Worm (Caenorhabditis elegans) whole organism, L2 larva: ENCODE results near the gene srh-30.

Experiments used
- C34F6.9 ChIP-seq: fragments of 150-350 bp; optimal IDR thresholded peaks from 2 replicates; lab custom pipeline; 2014; ENCODE audit warnings: missing biosample characterization, missing genetic modification characterization
- F13H6.1 ChIP-seq: sonication (generic microtip); optimal IDR thresholded peaks from 2 replicates; lab custom pipeline; 2016; ENCODE audit warnings: missing genetic modification characterization, missing compliant biosample characterization
- R02D3.7 ChIP-seq: fragments of 150-350 bp; optimal IDR thresholded peaks from 2 replicates; lab custom pipeline; 2014; ENCODE audit warnings: missing biosample characterization, missing genetic modification characterization
- ZK546.5 ChIP-seq: sonication (generic microtip); optimal IDR thresholded peaks from 2 replicates; lab custom pipeline; 2017; ENCODE audit warnings: missing biosample characterization, missing genetic modification characterization
- aly-2 ChIP-seq: fragments of 150-350 bp; optimal IDR thresholded peaks from 2 replicates; lab custom pipeline; 2014; ENCODE audit warnings: missing biosample characterization, missing genetic modification characterization
- ama-1 ChIP-seq: fragments of 150-350 bp; optimal IDR thresholded peaks from 2 replicates; lab custom pipeline; 2018; ENCODE audit warnings: inconsistent platforms
- blmp-1 ChIP-seq: sonication (generic microtip); optimal IDR thresholded peaks from 2 replicates; lab custom pipeline; 2017; ENCODE audit warnings: missing genetic modification characterization, mild to moderate bottlenecking, missing compliant biosample characterization, antibody characterized with exemption, moderate library complexity; ENCODE audit not compliant: insufficient read depth
- ceh-82 ChIP-seq: fragments of 150-350 bp; optimal IDR thresholded peaks from 2 replicates; lab custom pipeline; 2014; ENCODE audit warnings: missing biosample characterization, missing genetic modification characterization
- crh-2 ChIP-seq: sonication (generic microtip); optimal IDR thresholded peaks from 2 replicates; lab custom pipeline; 2017; ENCODE audit warnings: missing biosample characterization, missing genetic modification characterization
- egl-27 ChIP-seq: sonication (generic microtip); optimal IDR thresholded peaks from 3 replicates; lab custom pipeline; 2017; ENCODE audit warnings: missing biosample characterization, missing genetic modification reagents, missing genetic modification characterization
- elt-1 ChIP-seq: fragments of 150-350 bp; optimal IDR thresholded peaks from 2 replicates; lab custom pipeline; 2014; ENCODE audit warnings: missing biosample characterization, missing genetic modification characterization
- elt-3 ChIP-seq: sonication (generic microtip); optimal IDR thresholded peaks from 2 replicates; lab custom pipeline; 2017; ENCODE audit warnings: missing biosample characterization, missing genetic modification characterization
- fos-1 ChIP-seq: fragments of 150-350 bp; optimal IDR thresholded peaks from 2 replicates; lab custom pipeline; 2014; ENCODE audit warnings: missing biosample characterization, missing genetic modification characterization
- gmeb-1 ChIP-seq: fragments of 150-350 bp; optimal IDR thresholded peaks from 2 replicates; lab custom pipeline; 2014; ENCODE audit warnings: missing biosample characterization, missing genetic modification characterization
- lin-13 ChIP-seq: fragments of 150-350 bp; optimal IDR thresholded peaks from 2 replicates; lab custom pipeline; 2014; ENCODE audit warnings: missing biosample characterization, missing genetic modification reagents, missing genetic modification characterization
- lin-39 ChIP-seq: fragments of 150-350 bp; optimal IDR thresholded peaks from 2 replicates; lab custom pipeline; 2014; ENCODE audit warnings: missing biosample characterization, missing genetic modification reagents, missing genetic modification characterization
- lsy-2 ChIP-seq, 2 experiments: fragments of 150-350 bp in 1 of 2; sonication (generic microtip) in 1 of 2; optimal IDR thresholded peaks; 2 replicates each; lab custom pipeline; 2014 to 2017; ENCODE audit warnings: missing biosample characterization in 2 of 2, missing genetic modification characterization in 2 of 2
- mab-5 ChIP-seq: fragments of 150-350 bp; optimal IDR thresholded peaks from 2 replicates; lab custom pipeline; 2014; ENCODE audit warnings: missing biosample characterization, missing genetic modification characterization
- mbf-1 ChIP-seq: sonication (generic microtip); optimal IDR thresholded peaks from 2 replicates; lab custom pipeline; 2017; ENCODE audit warnings: missing biosample characterization, missing genetic modification characterization
- mdl-1 ChIP-seq, 2 experiments: fragments of 150-350 bp in 1 of 2; sonication (generic microtip) in 1 of 2; optimal IDR thresholded peaks; 2 replicates each; lab custom pipeline; 2017; ENCODE audit warnings: missing biosample characterization in 2 of 2, missing genetic modification characterization in 2 of 2
- nhr-10 ChIP-seq: sonication (generic microtip); optimal IDR thresholded peaks from 2 replicates; lab custom pipeline; 2017; ENCODE audit warnings: missing biosample characterization, missing genetic modification characterization
- nhr-11 ChIP-seq: fragments of 150-350 bp; optimal IDR thresholded peaks from 2 replicates; lab custom pipeline; 2014; ENCODE audit warnings: missing biosample characterization, missing genetic modification characterization
- nhr-12 ChIP-seq: fragments of 150-350 bp; optimal IDR thresholded peaks from 2 replicates; lab custom pipeline; 2014; ENCODE audit warnings: missing biosample characterization, missing genetic modification characterization
- nhr-129 ChIP-seq: fragments of 150-350 bp; optimal IDR thresholded peaks from 2 replicates; lab custom pipeline; 2014; ENCODE audit warnings: missing biosample characterization, missing genetic modification characterization
- nhr-21 ChIP-seq: fragments of 150-350 bp; optimal IDR thresholded peaks from 2 replicates; lab custom pipeline; 2014; ENCODE audit warnings: missing biosample characterization, missing genetic modification characterization
- nhr-237 ChIP-seq: fragments of 150-350 bp; optimal IDR thresholded peaks from 2 replicates; lab custom pipeline; 2014; ENCODE audit warnings: missing biosample characterization, missing genetic modification characterization
- nhr-25 ChIP-seq: fragments of 150-350 bp; sonication (generic microtip); optimal IDR thresholded peaks from 3 replicates; lab custom pipeline; 2014; ENCODE audit warnings: missing biosample characterization, missing genetic modification characterization
- nhr-6 ChIP-seq: fragments of 150-350 bp; optimal IDR thresholded peaks from 2 replicates; lab custom pipeline; 2014; ENCODE audit warnings: missing biosample characterization, missing genetic modification characterization
- nhr-77 ChIP-seq: fragments of 150-350 bp; optimal IDR thresholded peaks from 2 replicates; lab custom pipeline; 2014; ENCODE audit warnings: missing biosample characterization, missing genetic modification characterization
- skn-1 ChIP-seq: sonication (generic microtip); optimal IDR thresholded peaks from 2 replicates; lab custom pipeline; 2017; ENCODE audit warnings: missing biosample characterization, missing genetic modification characterization
- sma-3 ChIP-seq: sonication (generic microtip); optimal IDR thresholded peaks from 2 replicates; lab custom pipeline; 2016; ENCODE audit warnings: missing genetic modification reagents, missing genetic modification characterization, missing compliant biosample characterization
- sma-9 ChIP-seq, 2 experiments: fragments of 150-350 bp in 1 of 2; sonication (generic microtip) in 1 of 2; optimal IDR thresholded peaks; 2 replicates each; lab custom pipeline; 2014 to 2016; ENCODE audit warnings: missing genetic modification characterization in 2 of 2, mild to moderate bottlenecking in 1 of 2, missing biosample characterization in 1 of 2, missing compliant biosample characterization in 1 of 2, missing genetic modification reagents in 1 of 2, moderate library complexity in 1 of 2
- snpc-4 ChIP-seq: fragments of 150-350 bp; optimal IDR thresholded peaks from 2 replicates; lab custom pipeline; 2014; ENCODE audit warnings: missing biosample characterization, missing genetic modification characterization
- unc-55 ChIP-seq: fragments of 150-350 bp; sonication (generic microtip); optimal IDR thresholded peaks from 3 replicates; lab custom pipeline; 2014; ENCODE audit warnings: missing biosample characterization, missing genetic modification reagents, missing genetic modification characterization
- unc-62 ChIP-seq: fragments of 150-350 bp; optimal IDR thresholded peaks from 2 replicates; lab custom pipeline; 2014; ENCODE audit warnings: missing biosample characterization, missing genetic modification reagents, missing genetic modification characterization
- zag-1 ChIP-seq: fragments of 150-350 bp; optimal IDR thresholded peaks from 2 replicates; lab custom pipeline; 2014; ENCODE audit warnings: missing biosample characterization, missing genetic modification characterization
- ztf-1 ChIP-seq: fragments of 200-800 bp; sonication (Bioruptor generic); conservative IDR thresholded peaks from 2 replicates; pipeline ENCODE4 v1.3.6; 2022; ENCODE audit warnings: missing genetic modification characterization, missing compliant biosample characterization
- ztf-11 ChIP-seq: sonication (generic microtip); optimal IDR thresholded peaks from 2 replicates; lab custom pipeline; 2017; ENCODE audit warnings: missing biosample characterization, missing genetic modification characterization
- ztf-4 ChIP-seq: fragments of 150-350 bp; optimal IDR thresholded peaks from 2 replicates; lab custom pipeline; 2014; ENCODE audit warnings: missing biosample characterization, missing genetic modification characterization

The srh-30 gene

ce11 chrV:6783044-6783625 lies 11.6 kb upstream of the srh-30 start:
- TF ChIP-seq lsy-2 (tag; optimal IDR thresholded peaks at IDR 0.05; lab: Kevin White, UChicago) (no peak), mab-5 (tag; lab: Kevin White, UChicago) (no peak), blmp-1 (no peak), ceh-82 (tag; lab: Kevin White, UChicago) (no peak), ama-1 (no peak), mbf-1 (tag; lab: Kevin White, UChicago) (no peak), zag-1 (tag; lab: Kevin White, UChicago) (no peak), R02D3.7 (tag; lab: Kevin White, UChicago) (no peak), ztf-4 (tag; lab: Kevin White, UChicago) (no peak), unc-55 (no peak), mdl-1 (tag; optimal IDR thresholded peaks at IDR 0.05; lab: Kevin White, UChicago) (no peak), F13H6.1 (tag; lab: Kevin White, UChicago) (no peak), skn-1 (tag; lab: Kevin White, UChicago) (no peak)

DNA sequence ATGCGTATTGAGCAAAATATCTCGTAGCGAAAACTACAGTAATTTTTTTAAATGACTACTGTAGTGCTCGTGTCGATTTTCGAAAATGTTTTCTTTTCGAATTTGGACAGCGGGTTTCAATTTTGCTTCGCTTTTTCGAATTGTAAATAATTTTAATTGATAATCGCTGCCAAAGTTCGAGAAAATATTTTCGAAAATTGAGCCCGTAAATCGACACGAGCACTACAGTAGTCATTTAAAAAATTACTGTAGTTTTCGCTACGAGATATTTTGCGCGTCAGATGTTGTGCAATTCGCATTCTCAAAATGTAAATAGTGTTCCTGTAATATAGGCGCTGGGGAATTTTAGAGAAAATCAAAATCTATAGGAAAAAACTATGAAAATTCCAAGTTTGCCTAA lies 10.7 kb upstream of the srh-30 start:
- no peak for TF ChIP-seq C34F6.9 (tag; lab: Kevin White, UChicago)
- no peak for TF ChIP-seq sma-3 (GFP tag; lab: Kevin White, UChicago)
- TF ChIP-seq skn-1 (tag; lab: Kevin White, UChicago), result no peak
- no peak for TF ChIP-seq mdl-1 (tag; optimal IDR thresholded peaks at IDR 0.05; lab: Kevin White, UChicago)
- no peak for TF ChIP-seq crh-2 (tag; lab: Kevin White, UChicago)
- no peak for TF ChIP-seq zag-1 (tag; lab: Kevin White, UChicago)
- TF ChIP-seq nhr-25 (tag; lab: Kevin White, UChicago), result no peak
- TF ChIP-seq blmp-1, result no peak
- no peak for TF ChIP-seq mbf-1 (tag; lab: Kevin White, UChicago)
- TF ChIP-seq sma-9 (GFP tag; optimal IDR thresholded peaks at IDR 0.05; lab: Kevin White, UChicago), result no peak
- no peak for TF ChIP-seq sma-9 (tag; optimal IDR thresholded peaks at IDR 0.05; lab: Kevin White, UChicago)
- no peak for TF ChIP-seq unc-55
- TF ChIP-seq ceh-82 (tag; lab: Kevin White, UChicago), result no peak
- no peak for TF ChIP-seq nhr-77 (tag; lab: Kevin White, UChicago)
- TF ChIP-seq nhr-6, result no peak
- TF ChIP-seq elt-1 (tag; lab: Kevin White, UChicago), result no peak
- TF ChIP-seq ztf-1, result no peak
- no peak for TF ChIP-seq lin-13 (GFP tag; lab: Kevin White, UChicago)
- TF ChIP-seq ztf-11 (tag; lab: Kevin White, UChicago), result no peak
- no peak for TF ChIP-seq nhr-10 (tag; lab: Kevin White, UChicago)
- no peak for TF ChIP-seq gmeb-1 (tag; lab: Kevin White, UChicago)

- TF ChIP-seq nhr-237 (tag; lab: Kevin White, UChicago), result no peak
- TF ChIP-seq aly-2 (tag; lab: Kevin White, UChicago), result no peak
- no peak for TF ChIP-seq unc-62 (GFP tag; lab: Kevin White, UChicago)
- no peak for TF ChIP-seq gmeb-1 (tag; lab: Kevin White, UChicago)
- no peak for TF ChIP-seq nhr-11 (tag; lab: Kevin White, UChicago)
- TF ChIP-seq unc-55, result no peak
- TF ChIP-seq crh-2 (tag; lab: Kevin White, UChicago), result no peak
- no peak for TF ChIP-seq fos-1
- TF ChIP-seq ZK546.5 (tag; lab: Kevin White, UChicago), result no peak
- no peak for TF ChIP-seq nhr-6
- TF ChIP-seq egl-27 (tag; lab: Kevin White, UChicago), result no peak
- no peak for TF ChIP-seq zag-1 (tag; lab: Kevin White, UChicago)
- TF ChIP-seq mab-5 (tag; lab: Kevin White, UChicago), result no peak
- TF ChIP-seq sma-9 (GFP tag; optimal IDR thresholded peaks at IDR 0.05; lab: Kevin White, UChicago), result no peak
- TF ChIP-seq sma-9 (tag; optimal IDR thresholded peaks at IDR 0.05; lab: Kevin White, UChicago), result no peak
- no peak for TF ChIP-seq blmp-1
- no peak for TF ChIP-seq nhr-21
- TF ChIP-seq F13H6.1 (tag; lab: Kevin White, UChicago), result no peak
- no peak for TF ChIP-seq nhr-12 (tag; lab: Kevin White, UChicago)
Measured at ce11 chrV:6780676-6781075, 9.1 kb upstream of the srh-30 start.

ce11 chrV:6780166-6780565 lies 8.6 kb upstream of the srh-30 start, which contains the start of gene ZC404.15:
Gene ZC404.15, plus strand, starts transcription at chrV:6780466.
- TF ChIP-seq nhr-77 (tag; lab: Kevin White, UChicago) (no peak), nhr-12 (tag; lab: Kevin White, UChicago) (no peak), snpc-4 (tag; lab: Kevin White, UChicago) (no peak), lin-13 (GFP tag; lab: Kevin White, UChicago) (no peak), elt-3 (tag; lab: Kevin White, UChicago) (no peak), nhr-129 (tag; lab: Kevin White, UChicago) (no peak), F13H6.1 (tag; lab: Kevin White, UChicago) (no peak), nhr-237 (tag; lab: Kevin White, UChicago) (no peak), ztf-11 (tag; lab: Kevin White, UChicago) (no peak), R02D3.7 (tag; lab: Kevin White, UChicago) (no peak), lin-39 (tag; lab: Kevin White, UChicago) (no peak), C34F6.9 (tag; lab: Kevin White, UChicago) (no peak), fos-1 (no peak), lsy-2 (tag; optimal IDR thresholded peaks at IDR 0.05; lab: Kevin White, UChicago) (no peak), nhr-21 (no peak), sma-3 (GFP tag; lab: Kevin White, UChicago) (no peak)
- TF ChIP-seq, all 48 proteins: peak for 0
